Fruit fly (Drosophila melanogaster) whole organism, embryonic: ENCODE measurements around the gene Arl5.
A peak's percentile ranks its signal among the peaks of the same experiment; 100 is the strongest.

ENCODE experiments used
- BEAF-32 ChIP-seq: fragments of 200-800 bp; sonication (Bioruptor generic); optimal IDR thresholded peaks from 3 replicates; lab custom pipeline; 2017; ENCODE audit warnings: missing biosample characterization, missing genetic modification characterization, mild to moderate bottlenecking, moderate library complexity, missing genetic modification reagents
- CG10209 ChIP-seq: fragments of 200-800 bp; sonication (Bioruptor generic); optimal IDR thresholded peaks from 3 replicates; lab custom pipeline; 2017; ENCODE audit warnings: missing biosample characterization, mild to moderate bottlenecking, missing genetic modification characterization, missing genetic modification reagents
- CG13296 ChIP-seq: fragments of 200-800 bp; sonication (Bioruptor generic); optimal IDR thresholded peaks from 3 replicates; lab custom pipeline; 2018; ENCODE audit warnings: missing biosample characterization, mild to moderate bottlenecking, missing genetic modification characterization
- CG13775 ChIP-seq: fragments of 200-800 bp; sonication (Bioruptor generic); optimal IDR thresholded peaks from 3 replicates; lab custom pipeline; 2017; ENCODE audit warnings: missing biosample characterization, mild to moderate bottlenecking, missing genetic modification characterization
- CG1529 ChIP-seq: fragments of 200-800 bp; sonication (Bioruptor generic); optimal IDR thresholded peaks from 3 replicates; lab custom pipeline; 2018; ENCODE audit warnings: missing biosample characterization, missing genetic modification characterization
- CG17912 ChIP-seq: fragments of 200-800 bp; sonication (Bioruptor generic); optimal IDR thresholded peaks from 2 replicates; lab custom pipeline; 2018; ENCODE audit warnings: missing biosample characterization, mild to moderate bottlenecking, missing genetic modification characterization
- CG18011 ChIP-seq: fragments of 200-800 bp; sonication (Bioruptor generic); optimal IDR thresholded peaks from 2 replicates; lab custom pipeline; 2017; ENCODE audit warnings: missing biosample characterization, missing genetic modification characterization, mild to moderate bottlenecking, moderate library complexity, missing genotype
- CG2120 ChIP-seq: fragments of 200-800 bp; sonication (Bioruptor generic); optimal IDR thresholded peaks from 3 replicates; lab custom pipeline; 2016; ENCODE audit warnings: missing biosample characterization, missing genetic modification characterization
- CG31388 ChIP-seq: fragments of 200-800 bp; sonication (Bioruptor generic); optimal IDR thresholded peaks from 2 replicates; lab custom pipeline; 2016; ENCODE audit warnings: missing biosample characterization, missing genetic modification characterization
- CG43689 ChIP-seq: fragments of 200-800 bp; sonication (Bioruptor generic); IDR thresholded peaks from 2 replicates; pipeline ENCODE4 v1.3.6; 2022; ENCODE audit warnings: missing biosample characterization, missing genetic modification characterization
- CG6854 ChIP-seq: fragments of 200-800 bp; sonication (Bioruptor generic); optimal IDR thresholded peaks from 3 replicates; lab custom pipeline; 2017; ENCODE audit warnings: missing biosample characterization, mild to moderate bottlenecking, missing genetic modification characterization
- CG7786 ChIP-seq: fragments of 200-800 bp; sonication (Bioruptor generic); optimal IDR thresholded peaks from 2 replicates; lab custom pipeline; 2016; ENCODE audit warnings: missing biosample characterization, missing genetic modification characterization
- CG7839 ChIP-seq: fragments of 200-800 bp; sonication (Bioruptor generic); optimal IDR thresholded peaks from 3 replicates; lab custom pipeline; 2018; ENCODE audit warnings: missing biosample characterization, mild to moderate bottlenecking, missing genetic modification characterization, moderate library complexity
- CG8290 ChIP-seq, 3 experiments: fragments of 200-800 bp; sonication (Bioruptor generic); optimal IDR thresholded peaks; 2 replicates each; lab custom pipeline; 2016 to 2019; ENCODE audit warnings: missing biosample characterization in 3 of 3, missing genetic modification characterization in 3 of 3, mild to moderate bottlenecking in 2 of 3, moderate library complexity in 1 of 3
- CG8359 ChIP-seq: fragments of 200-800 bp; sonication (Bioruptor generic); optimal IDR thresholded peaks from 2 replicates; lab custom pipeline; 2017; ENCODE audit warnings: missing biosample characterization, mild to moderate bottlenecking, missing genetic modification characterization, borderline replicate concordance
- E2f2 ChIP-seq: fragments of 200-800 bp; sonication (Bioruptor generic); IDR thresholded peaks from 2 replicates; pipeline ENCODE4 v1.3.6; 2022; ENCODE audit warnings: missing biosample characterization, missing genetic modification characterization
- Eip74EF ChIP-seq, 2 experiments: fragments of 200-800 bp in 1 of 2; fragments of >200 bp in 1 of 2; sonication (Bioruptor generic) in 1 of 2; optimal IDR thresholded peaks; 2 replicates each; lab custom pipeline; 2017 to 2019; ENCODE audit warnings: missing biosample characterization in 2 of 2, missing genetic modification characterization in 2 of 2, mild to moderate bottlenecking in 1 of 2, moderate library complexity in 1 of 2
- Elba2 ChIP-seq: fragments of 200-800 bp; sonication (Bioruptor generic); optimal IDR thresholded peaks from 3 replicates; lab custom pipeline; 2016; ENCODE audit warnings: missing biosample characterization, missing genetic modification characterization
- Ets65A ChIP-seq: fragments of 200-800 bp; sonication (Bioruptor generic); peaks from one replicate; lab custom pipeline; 2016; ENCODE audit warnings: missing biosample characterization, missing genetic modification characterization
- Hr51 ChIP-seq, 2 experiments: fragments of 200-800 bp; sonication (Bioruptor generic); optimal IDR thresholded peaks; 2 replicates in 1 of 2; 3 replicates in 1 of 2; lab custom pipeline; 2016 to 2018; ENCODE audit warnings: missing biosample characterization in 2 of 2, missing genetic modification characterization in 2 of 2, mild to moderate bottlenecking in 1 of 2, moderate library complexity in 1 of 2
- MESR4 ChIP-seq: fragments of 200-800 bp; sonication (Bioruptor generic); optimal IDR thresholded peaks from 2 replicates; lab custom pipeline; 2018; ENCODE audit warnings: missing biosample characterization, mild to moderate bottlenecking, missing genetic modification characterization, moderate library complexity
- Myb ChIP-seq: fragments of 200-800 bp; sonication (Bioruptor generic); optimal IDR thresholded peaks from 2 replicates; lab custom pipeline; 2016; ENCODE audit warnings: missing biosample characterization, missing genetic modification characterization
- NC2β ChIP-seq: fragments of 200-800 bp; sonication (Bioruptor generic); optimal IDR thresholded peaks from 2 replicates; lab custom pipeline; 2016; ENCODE audit warnings: missing biosample characterization, missing genetic modification characterization
- NfI ChIP-seq: fragments of 200-800 bp; sonication (Bioruptor generic); optimal IDR thresholded peaks from 3 replicates; lab custom pipeline; 2018; ENCODE audit warnings: missing biosample characterization, mild to moderate bottlenecking, missing genetic modification characterization, moderate library complexity
- Ssrp ChIP-seq: fragments of 200-800 bp; sonication (Bioruptor generic); optimal IDR thresholded peaks from 2 replicates; lab custom pipeline; 2018; ENCODE audit warnings: missing biosample characterization, mild to moderate bottlenecking, missing genetic modification characterization, moderate library complexity
- Usf ChIP-seq: fragments of 200-800 bp; sonication (Bioruptor generic); optimal IDR thresholded peaks from 2 replicates; lab custom pipeline; 2017; ENCODE audit warnings: missing genotype, missing biosample characterization, missing genetic modification characterization
- abd-A ChIP-seq: fragments of 200-800 bp; sonication (Bioruptor generic); optimal IDR thresholded peaks from 3 replicates; lab custom pipeline; 2019; ENCODE audit warnings: missing biosample characterization, mild to moderate bottlenecking, missing genetic modification characterization, moderate library complexity
- al ChIP-seq: fragments of 200-800 bp; sonication (Bioruptor generic); IDR thresholded peaks from 2 replicates; pipeline ENCODE4 v1.3.6; 2022; ENCODE audit warnings: missing biosample characterization, missing genetic modification characterization
- ash1 ChIP-seq: fragments of 200-800 bp; sonication (Bioruptor generic); optimal IDR thresholded peaks from 2 replicates; lab custom pipeline; 2018; ENCODE audit warnings: missing biosample characterization, mild to moderate bottlenecking, missing genetic modification characterization
- az2 ChIP-seq: fragments of 200-800 bp; sonication (Bioruptor generic); optimal IDR thresholded peaks from 3 replicates; lab custom pipeline; 2016; ENCODE audit warnings: missing biosample characterization, missing genetic modification characterization
- bcd ChIP-seq: fragments of 200-800 bp; sonication (Bioruptor generic); optimal IDR thresholded peaks from 2 replicates; lab custom pipeline; 2017; ENCODE audit warnings: missing biosample characterization, mild to moderate bottlenecking, missing genetic modification characterization
- cg ChIP-seq: fragments of 200-800 bp; sonication (Bioruptor generic); optimal IDR thresholded peaks from 3 replicates; lab custom pipeline; 2019; ENCODE audit warnings: missing biosample characterization, mild to moderate bottlenecking, missing genetic modification characterization, moderate library complexity
- dati ChIP-seq: fragments of 200-800 bp; sonication (Bioruptor generic); IDR thresholded peaks from 2 replicates; pipeline ENCODE4 v1.3.6; 2022; ENCODE audit warnings: missing biosample characterization, missing genetic modification characterization
- dysf ChIP-seq: fragments of 200-800 bp; sonication (Bioruptor generic); IDR thresholded peaks from 3 replicates; pipeline ENCODE4 v1.3.6; 2022; ENCODE audit warnings: missing biosample characterization, missing genetic modification characterization
- lilli ChIP-seq: fragments of 200-800 bp; sonication (Bioruptor generic); optimal IDR thresholded peaks from 3 replicates; lab custom pipeline; 2016; ENCODE audit warnings: missing biosample characterization, missing genetic modification characterization
- pita ChIP-seq: fragments of 200-800 bp; sonication (Bioruptor generic); optimal IDR thresholded peaks from 2 replicates; lab custom pipeline; 2017; ENCODE audit warnings: missing biosample characterization, mild to moderate bottlenecking, missing genetic modification characterization
- pum ChIP-seq: fragments of 200-800 bp; sonication (Bioruptor generic); optimal IDR thresholded peaks from 2 replicates; lab custom pipeline; 2016; ENCODE audit warnings: missing biosample characterization, missing genetic modification characterization
- ranshi ChIP-seq: fragments of 200-800 bp; sonication (Bioruptor generic); IDR thresholded peaks from 2 replicates; pipeline ENCODE4 v1.3.6; 2022; ENCODE audit warnings: missing biosample characterization, missing genetic modification characterization
- repo ChIP-seq: fragments of 200-800 bp; sonication (Bioruptor generic); optimal IDR thresholded peaks from 2 replicates; lab custom pipeline; 2016; ENCODE audit warnings: missing biosample characterization, missing genetic modification characterization
- ro ChIP-seq: fragments of 200-800 bp; sonication (Bioruptor generic); IDR thresholded peaks from 2 replicates; pipeline ENCODE4 v1.3.6; 2022; ENCODE audit warnings: missing biosample characterization, missing genetic modification characterization
- row ChIP-seq: fragments of 200-800 bp; sonication (Bioruptor generic); IDR thresholded peaks from 3 replicates; pipeline ENCODE4 v1.3.6; 2022; ENCODE audit warnings: missing biosample characterization, missing genetic modification characterization
- shn ChIP-seq: fragments of 200-800 bp; sonication (Bioruptor generic); optimal IDR thresholded peaks from 3 replicates; lab custom pipeline; 2016; ENCODE audit warnings: missing biosample characterization, missing genetic modification characterization
- slp2 ChIP-seq: fragments of 200-800 bp; sonication (Bioruptor generic); optimal IDR thresholded peaks from 2 replicates; lab custom pipeline; 2016; ENCODE audit warnings: missing biosample characterization, missing genetic modification characterization
- stwl ChIP-seq: fragments of 200-800 bp; sonication (Bioruptor generic); optimal IDR thresholded peaks from 3 replicates; lab custom pipeline; 2018; ENCODE audit warnings: missing biosample characterization, mild to moderate bottlenecking, missing genetic modification characterization, moderate library complexity
- sug ChIP-seq: fragments of 200-800 bp; optimal IDR thresholded peaks from 2 replicates; lab custom pipeline; 2019; ENCODE audit warnings: missing biosample characterization, mild to moderate bottlenecking, missing genetic modification characterization, moderate library complexity
- twi ChIP-seq: fragments of 200-800 bp; optimal IDR thresholded peaks from 2 replicates; lab custom pipeline; 2019; ENCODE audit warnings: missing biosample characterization, mild to moderate bottlenecking, missing genetic modification characterization, moderate library complexity
- wor ChIP-seq: fragments of 200-800 bp; sonication (Bioruptor generic); IDR thresholded peaks from 2 replicates; pipeline ENCODE4 v1.3.6; 2022; ENCODE audit warnings: missing biosample characterization, missing genetic modification characterization
- yki ChIP-seq: fragments of >200 bp; optimal IDR thresholded peaks from 3 replicates; lab custom pipeline; 2018

Arl5 gene

dm6 chr3L:8340264-8341095, 40.8 kb upstream of the Arl5 start, which contains the start of the genes Prim1 and CG7083 (continued):
- TF ChIP-seq Ets65A (GFP tag; lab: Kevin White, UChicago) (peak; percentile 72), CG17912 (GFP tag; lab: Kevin White, UChicago) (no peak), ro (GFP tag; lab: Robert Waterston, UW) (no peak), Ssrp (tag; lab: Kevin White, UChicago) (peak; percentile 14), shn (GFP tag; lab: Kevin White, UChicago) (peak; percentile 47), CG31388 (peak; percentile 7), Myb (GFP tag; lab: Kevin White, UChicago) (peak; percentile 55), CG2120 (GFP tag; lab: Kevin White, UChicago) (peak; percentile 78), CG13775 (GFP tag; lab: Kevin White, UChicago) (peak; percentile 68), pum (GFP tag; lab: Kevin White, UChicago) (peak; percentile 62), stwl (tag; lab: Kevin White, UChicago) (peak; percentile 65), CG10209 (GFP tag; lab: Kevin White, UChicago) (peak; percentile 62), Hr51 (GFP tag; optimal IDR thresholded peaks at IDR 0.05; lab: Kevin White, UChicago) (peak; percentile 57 to 66), CG18011 (GFP tag; lab: Kevin White, UChicago) (peak; percentile 56), NC2β (GFP tag; lab: Kevin White, UChicago) (peak; percentile 46), ranshi (0 out of 2 replicates have a peak, but pooled peaks have one; percentile 41), CG7786 (GFP tag; lab: Kevin White, UChicago) (peak; percentile 57), NfI (peak; percentile 60), BEAF-32 (peak; percentile 43), az2 (peak; percentile 63), Usf (GFP tag; lab: Kevin White, UChicago) (no peak), dysf (GFP tag; lab: Robert Waterston, UW) (no peak), CG6854 (GFP tag; lab: Kevin White, UChicago) (no peak), Elba2 (GFP tag; lab: Kevin White, UChicago) (peak; percentile 12), CG13296 (peak; percentile 53), pita (GFP tag; lab: Kevin White, UChicago) (no peak), abd-A (tag; lab: Kevin White, UChicago) (no peak), CG43689 (no peak), row (GFP tag; lab: Robert Waterston, UW) (peak; percentile 68), CG1529 (peak; percentile 46), E2f2 (GFP tag; lab: Robert Waterston, UW) (peak; percentile 82), dati (no peak), lilli (GFP tag; lab: Kevin White, UChicago) (peak; percentile 73), repo (peak; percentile 16), yki (lab: Kevin White, UChicago) (no peak), MESR4 (GFP tag; lab: Kevin White, UChicago) (peak; percentile 54), cg (no peak), Eip74EF (GFP tag; optimal IDR thresholded peaks at IDR 0.05; lab: Kevin White, UChicago) (no peak), al (GFP tag; lab: Robert Waterston, UW) (0 out of 2 replicates have a peak, but pooled peaks have one; percentile 35), CG8359 (GFP tag; lab: Kevin White, UChicago) (no peak), CG7839 (peak; percentile 33), slp2 (GFP tag; lab: Kevin White, UChicago) (peak; percentile 55), twi (tag; lab: Kevin White, UChicago) (no peak), bcd (GFP tag; lab: Kevin White, UChicago) (peak; percentile 26), CG8290 (GFP tag; optimal IDR thresholded peaks at IDR 0.05; lab: Kevin White, UChicago) (peak; percentile 47), CG8290 (tag; optimal IDR thresholded peaks at IDR 0.05; lab: Kevin White, UChicago) (peak; percentile 36 to 72), sug (tag; lab: Kevin White, UChicago) (peak; percentile 67), wor (GFP tag; lab: Robert Waterston, UW) (no peak), ash1 (GFP tag; lab: Kevin White, UChicago) (no peak)
